Worm (Caenorhabditis elegans) whole organism, L4/young adult: ENCODE measurements around the gene F02C9.1.

Experiments used
- W03F9.2 ChIP-seq: fragments of 150-350 bp; optimal IDR thresholded peaks from 2 replicates; lab custom pipeline; 2014; ENCODE audit warnings: missing biosample characterization, missing genetic modification characterization
- dao-5 ChIP-seq: sonication (generic microtip); optimal IDR thresholded peaks from 2 replicates; lab custom pipeline; 2016; ENCODE audit warnings: missing genotype, missing genetic modification characterization, moderate library complexity, missing compliant biosample characterization
- him-1 ChIP-seq: sonication (generic microtip); optimal IDR thresholded peaks from 2 replicates; lab custom pipeline; 2016; ENCODE audit warnings: missing genotype, missing genetic modification reagents, missing genetic modification characterization, missing compliant biosample characterization

DNA sequence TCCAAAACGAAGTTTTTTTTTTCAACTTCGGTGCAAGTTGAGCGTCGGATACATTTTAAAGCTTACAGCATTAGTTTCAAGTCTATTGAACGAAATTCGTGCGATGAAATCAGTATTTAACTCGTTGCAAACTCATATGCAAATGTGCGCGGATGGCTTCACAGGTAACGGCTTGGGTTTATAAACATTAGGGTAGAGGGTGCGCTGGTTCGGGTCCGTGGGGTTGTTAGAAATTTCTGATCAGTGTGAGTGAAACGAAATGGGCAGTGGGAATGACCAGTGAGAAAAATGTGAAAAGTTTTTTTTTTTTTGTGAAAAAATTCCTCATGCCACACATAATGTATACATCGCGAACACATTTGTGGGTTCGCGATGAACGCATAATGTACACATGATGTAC lies 24.6 kb downstream of the F02C9.1 start:
- TF ChIP-seq W03F9.2, result no peak
- TF ChIP-seq him-1, result no peak
- no peak for TF ChIP-seq dao-5 (tag; lab: Kevin White, UChicago)
